Fruit fly (Drosophila melanogaster): ENCODE data around the gene CG18178.

CG18178 gene

dm6 chr3L:9713828-9714536 lies 5.0 kb downstream of the CG18178 start, which contains the start of gene vsg (continued):
- peak; percentile 66 for TF ChIP-seq ttk (GFP tag; IDR thresholded peaks at IDR 0.05)
- no peak for TF ChIP-seq da (GFP tag; optimal IDR thresholded peaks at IDR 0.05)
- TF ChIP-seq CG15514 (GFP tag; optimal IDR thresholded peaks at IDR 0.05): peak; percentile 38
- peak; percentile 31 for TF ChIP-seq Sin3A (optimal IDR thresholded peaks at IDR 0.05)
- peak; percentile 49 for TF ChIP-seq Hey (tag; optimal IDR thresholded peaks at IDR 0.05)
- TF ChIP-seq nom (GFP tag; optimal IDR thresholded peaks at IDR 0.05): no peak
- peak; percentile 63 for TF ChIP-seq CG10462 (GFP tag; optimal IDR thresholded peaks at IDR 0.05)
- TF ChIP-seq lbe (GFP tag; optimal IDR thresholded peaks at IDR 0.05): no peak
- TF ChIP-seq D19B (GFP tag; optimal IDR thresholded peaks at IDR 0.05): peak; percentile 73
- peak; percentile 75 for TF ChIP-seq CG18476 (GFP tag; optimal IDR thresholded peaks at IDR 0.05)
- TF ChIP-seq cwo (GFP tag; optimal IDR thresholded peaks at IDR 0.05): peak; percentile 48
- TF ChIP-seq CG17612 (GFP tag; IDR thresholded peaks at IDR 0.05): peak; percentile 49; the same call in 1 of the 2 replicates
- peak; percentile 29; the same call in 1 of the 2 replicates for TF ChIP-seq cas (GFP tag; IDR thresholded peaks at IDR 0.05)
- peak; percentile 90 for TF ChIP-seq Hr3 (GFP tag; optimal IDR thresholded peaks at IDR 0.05)
- TF ChIP-seq Mes4 (GFP tag; optimal IDR thresholded peaks at IDR 0.05): no peak
- TF ChIP-seq toy (GFP tag; IDR thresholded peaks at IDR 0.05): peak; percentile 60; the same call in 1 of the 2 replicates
- TF ChIP-seq CG14965 (GFP tag; optimal IDR thresholded peaks at IDR 0.05; ENCODE audit: borderline replicate concordance): no peak
- peak; percentile 33; the same call in 1 of the 2 replicates for TF ChIP-seq ara (GFP tag; IDR thresholded peaks at IDR 0.05)
- TF ChIP-seq HHEX (GFP tag; optimal IDR thresholded peaks at IDR 0.05): peak; percentile 9
- TF ChIP-seq fd102C (GFP tag; optimal IDR thresholded peaks at IDR 0.05): no peak
- TF ChIP-seq Elba2 (GFP tag; optimal IDR thresholded peaks at IDR 0.05): peak; percentile 5
- peak; percentile 86 for TF ChIP-seq CG16813 (GFP tag; IDR thresholded peaks at IDR 0.05; ENCODE audit: partially characterized antibody)
- TF ChIP-seq sima (GFP tag; optimal IDR thresholded peaks at IDR 0.05): no peak
- TF ChIP-seq bbx (GFP tag; IDR thresholded peaks at IDR 0.05; ENCODE audit: partially characterized antibody): peak; percentile 96
- TF ChIP-seq Eip74EF (GFP tag; optimal IDR thresholded peaks at IDR 0.05): peak in 1 of 2 experiments; percentile 64
- TF ChIP-seq btn (GFP tag; optimal IDR thresholded peaks at IDR 0.05): no peak
- no peak for TF ChIP-seq fu2 (GFP tag; optimal IDR thresholded peaks at IDR 0.05)
- peak; percentile 67; the same call in 1 of the 3 replicates for TF ChIP-seq CG11695 (GFP tag; IDR thresholded peaks at IDR 0.05)
- TF ChIP-seq dati (GFP tag; IDR thresholded peaks at IDR 0.05): no peak
- peak; percentile 51 for TF ChIP-seq CG2875 (GFP tag; optimal IDR thresholded peaks at IDR 0.05)
- TF ChIP-seq CG2678 (tag; optimal IDR thresholded peaks at IDR 0.05): peak; percentile 90
- TF ChIP-seq CG5953 (GFP tag; IDR thresholded peaks at IDR 0.05): peak; percentile 34; the same call in 1 of the 2 replicates
- TF ChIP-seq CG6689 (GFP tag; IDR thresholded peaks at IDR 0.05): peak; percentile 85
- peak; percentile 84 for TF ChIP-seq CG10267 (tag; optimal IDR thresholded peaks at IDR 0.05)
- TF ChIP-seq CG13424 (tag; optimal IDR thresholded peaks at IDR 0.05): peak; percentile 92
- peak; percentile 35 for TF ChIP-seq bab2 (GFP tag; optimal IDR thresholded peaks at IDR 0.05)
- TF ChIP-seq wor (GFP tag; IDR thresholded peaks at IDR 0.05): peak; percentile 50; the same call in 1 of the 2 replicates
- TF ChIP-seq CG17186 (GFP tag; optimal IDR thresholded peaks at IDR 0.05): no peak
- TF ChIP-seq rib (GFP tag; IDR thresholded peaks at IDR 0.05): no peak
- peak; percentile 55 to 75 for TF ChIP-seq dpn (GFP tag; optimal IDR thresholded peaks at IDR 0.05)
- TF ChIP-seq CG34224 (GFP tag; IDR thresholded peaks at IDR 0.05; ENCODE audit: partially characterized antibody): peak; percentile 83
- peak; percentile 91 for TF ChIP-seq CG6791 (GFP tag; IDR thresholded peaks at IDR 0.05; ENCODE audit: partially characterized antibody)
- TF ChIP-seq twi (tag; optimal IDR thresholded peaks at IDR 0.05): peak; percentile 78
- TF ChIP-seq CG12219 (GFP tag; optimal IDR thresholded peaks at IDR 0.05): no peak
- TF ChIP-seq HLH4C (GFP tag; IDR thresholded peaks at IDR 0.05; ENCODE audit: partially characterized antibody): peak; percentile 80
- peak; percentile 78 for TF ChIP-seq CG2120 (GFP tag; optimal IDR thresholded peaks at IDR 0.05)
- peak; percentile 57 for TF ChIP-seq Deaf1 (tag; optimal IDR thresholded peaks at IDR 0.05)
- peak; percentile 80 for TF ChIP-seq hb (GFP tag; IDR thresholded peaks at IDR 0.05; ENCODE audit: partially characterized antibody)

Data from whole organism, embryonic.